Fruit fly (Drosophila melanogaster) whole organism, prepupa: ENCODE measurements around the gene P5CDh2.

Experiments used
- CG10669 ChIP-seq: fragments of 200-800 bp; sonication (Bioruptor generic); optimal IDR thresholded peaks from 3 replicates; lab custom pipeline; 2018; ENCODE audit warnings: missing biosample characterization, mild to moderate bottlenecking, missing genetic modification characterization, moderate library complexity
- CG11294 ChIP-seq: fragments of 200-800 bp; sonication (Bioruptor generic); IDR thresholded peaks from 2 replicates; pipeline ENCODE4 v1.3.6; 2022; ENCODE audit warnings: missing biosample characterization, missing genetic modification characterization
- CG11762 ChIP-seq: fragments of 200-800 bp; sonication (Bioruptor generic); optimal IDR thresholded peaks from 3 replicates; lab custom pipeline; 2016; ENCODE audit warnings: missing biosample characterization, missing genetic modification characterization; ENCODE audit not compliant: insufficient read depth
- CG11902 ChIP-seq: fragments of 200-800 bp; sonication (Bioruptor generic); optimal IDR thresholded peaks from 3 replicates; lab custom pipeline; 2016; ENCODE audit warnings: missing biosample characterization, missing genetic modification characterization
- CG1621 ChIP-seq: fragments of 200-800 bp; sonication (Bioruptor generic); optimal IDR thresholded peaks from 3 replicates; lab custom pipeline; 2018; ENCODE audit warnings: missing biosample characterization, mild to moderate bottlenecking, missing genetic modification characterization
- CG16779 ChIP-seq: fragments of 200-800 bp; sonication (Bioruptor generic); optimal IDR thresholded peaks from 3 replicates; lab custom pipeline; 2017; ENCODE audit warnings: missing biosample characterization, mild to moderate bottlenecking, missing genetic modification characterization
- CG3032 ChIP-seq: fragments of 200-800 bp; optimal IDR thresholded peaks from 2 replicates; lab custom pipeline; 2019; ENCODE audit warnings: missing biosample characterization, mild to moderate bottlenecking, missing genetic modification characterization, moderate library complexity
- CG31627 ChIP-seq: fragments of 200-800 bp; sonication (Bioruptor generic); optimal IDR thresholded peaks from 3 replicates; lab custom pipeline; 2016; ENCODE audit warnings: missing biosample characterization, missing genetic modification characterization
- CG32006 ChIP-seq: fragments of 200-800 bp; sonication (Bioruptor generic); optimal IDR thresholded peaks from 3 replicates; lab custom pipeline; 2017; ENCODE audit warnings: missing biosample characterization, mild to moderate bottlenecking, missing genetic modification characterization
- CG34406 ChIP-seq: fragments of 200-800 bp; sonication (Bioruptor generic); optimal IDR thresholded peaks from 3 replicates; lab custom pipeline; 2016; ENCODE audit warnings: missing biosample characterization, missing genetic modification characterization
- CG3919 ChIP-seq: fragments of 200-800 bp; sonication (Bioruptor generic); optimal IDR thresholded peaks from 3 replicates; lab custom pipeline; 2016; ENCODE audit warnings: missing biosample characterization, missing genetic modification characterization
- CG4318 ChIP-seq: fragments of 200-800 bp; sonication (Bioruptor generic); optimal IDR thresholded peaks from 3 replicates; lab custom pipeline; 2017; ENCODE audit warnings: missing biosample characterization, mild to moderate bottlenecking, missing genetic modification characterization
- CG6163 ChIP-seq: fragments of 200-800 bp; sonication (Bioruptor generic); IDR thresholded peaks from 3 replicates; pipeline ENCODE4 v1.3.6; 2022; ENCODE audit warnings: missing biosample characterization, missing genetic modification characterization
- CG6792 ChIP-seq: fragments of 200-800 bp; sonication (Bioruptor generic); optimal IDR thresholded peaks from 3 replicates; lab custom pipeline; 2016; ENCODE audit warnings: missing biosample characterization, missing genetic modification characterization
- CG6854 ChIP-seq: fragments of 200-800 bp; sonication (Bioruptor generic); optimal IDR thresholded peaks from 2 replicates; lab custom pipeline; 2017; ENCODE audit warnings: missing biosample characterization, mild to moderate bottlenecking, missing genetic modification characterization
- CG7368 ChIP-seq: fragments of 200-800 bp; sonication (Bioruptor generic); optimal IDR thresholded peaks from 3 replicates; lab custom pipeline; 2016; ENCODE audit warnings: missing biosample characterization, missing genetic modification characterization
- CG8319 ChIP-seq: fragments of 200-800 bp; sonication (Bioruptor generic); optimal IDR thresholded peaks from 3 replicates; lab custom pipeline; 2016; ENCODE audit warnings: missing biosample characterization, missing genetic modification characterization
- CG8632 ChIP-seq: fragments of 200-800 bp; sonication (Bioruptor generic); optimal IDR thresholded peaks from 3 replicates; lab custom pipeline; 2016; ENCODE audit warnings: missing biosample characterization, missing genetic modification characterization
- CG9139 ChIP-seq: fragments of 200-800 bp; sonication (Bioruptor generic); optimal IDR thresholded peaks from 3 replicates; lab custom pipeline; 2017; ENCODE audit warnings: missing biosample characterization, mild to moderate bottlenecking, missing genetic modification characterization
- Eip75B ChIP-seq: fragments of 200-800 bp; sonication (Bioruptor generic); optimal IDR thresholded peaks from 3 replicates; lab custom pipeline; 2016; ENCODE audit warnings: missing biosample characterization, missing genetic modification characterization
- Eip78C ChIP-seq: fragments of 200-800 bp; sonication (Bioruptor generic); peaks from one replicate; lab custom pipeline; 2016; ENCODE audit warnings: missing biosample characterization, missing genetic modification characterization
- Eip93F ChIP-seq: fragments of 200-800 bp; sonication (Bioruptor generic); optimal IDR thresholded peaks from 2 replicates; lab custom pipeline; 2016; ENCODE audit warnings: missing biosample characterization, mild to moderate bottlenecking, missing genetic modification characterization
- Ets21C ChIP-seq: fragments of 200-800 bp; sonication (Bioruptor generic); optimal IDR thresholded peaks from 3 replicates; lab custom pipeline; 2016; ENCODE audit warnings: missing biosample characterization, missing genetic modification characterization
- Ets96B ChIP-seq: fragments of 200-800 bp; optimal IDR thresholded peaks from 2 replicates; lab custom pipeline; 2019; ENCODE audit warnings: missing biosample characterization, mild to moderate bottlenecking, missing genetic modification characterization, moderate library complexity
- Gug ChIP-seq: fragments of 200-800 bp; sonication (Bioruptor generic); IDR thresholded peaks from 2 replicates; pipeline ENCODE4 v1.3.6; 2022; ENCODE audit warnings: missing biosample characterization, missing genetic modification characterization
- Hr38 ChIP-seq: sonication (Bioruptor generic); optimal IDR thresholded peaks from 2 replicates; lab custom pipeline; 2016; ENCODE audit warnings: missing biosample characterization, missing genetic modification characterization
- Hr39 ChIP-seq: fragments of 200-800 bp; sonication (Bioruptor generic); optimal IDR thresholded peaks from 2 replicates; lab custom pipeline; 2016; ENCODE audit warnings: missing biosample characterization, missing genetic modification characterization
- Hr4 ChIP-seq: fragments of 200-800 bp; sonication (Bioruptor generic); optimal IDR thresholded peaks from 3 replicates; lab custom pipeline; 2016; ENCODE audit warnings: missing biosample characterization, missing genetic modification characterization
- Lpt ChIP-seq: fragments of 200-800 bp; sonication (Bioruptor generic); optimal IDR thresholded peaks from 3 replicates; lab custom pipeline; 2016; ENCODE audit warnings: missing biosample characterization, missing genetic modification characterization
- OdsH ChIP-seq: fragments of 200-800 bp; sonication (Bioruptor generic); optimal IDR thresholded peaks from 3 replicates; lab custom pipeline; 2016; ENCODE audit warnings: missing biosample characterization, missing genetic modification characterization
- Smox ChIP-seq: fragments of 200-800 bp; sonication (Bioruptor generic); optimal IDR thresholded peaks from 3 replicates; lab custom pipeline; 2016; ENCODE audit warnings: missing biosample characterization, missing genetic modification characterization
- Sox14 ChIP-seq: fragments of 200-800 bp; sonication (Bioruptor generic); optimal IDR thresholded peaks from 3 replicates; lab custom pipeline; 2016; ENCODE audit warnings: missing biosample characterization, missing genetic modification characterization
- achi ChIP-seq: fragments of 200-800 bp; sonication (Bioruptor generic); optimal IDR thresholded peaks from 3 replicates; lab custom pipeline; 2016; ENCODE audit warnings: missing biosample characterization, missing genetic modification characterization
- acj6 ChIP-seq: fragments of 200-800 bp; sonication (Bioruptor generic); optimal IDR thresholded peaks from 3 replicates; lab custom pipeline; 2016; ENCODE audit warnings: missing biosample characterization, missing genetic modification characterization
- cyc ChIP-seq: fragments of 200-800 bp; sonication (Bioruptor generic); optimal IDR thresholded peaks from 3 replicates; lab custom pipeline; 2016; ENCODE audit warnings: missing biosample characterization, missing genetic modification characterization
- dac ChIP-seq: fragments of 200-800 bp; sonication (Bioruptor generic); optimal IDR thresholded peaks from 2 replicates; lab custom pipeline; 2017; ENCODE audit warnings: missing biosample characterization, mild to moderate bottlenecking, missing genetic modification characterization
- eg ChIP-seq: fragments of 200-800 bp; sonication (Bioruptor generic); IDR thresholded peaks from 3 replicates; pipeline ENCODE4 v1.3.6; 2022; ENCODE audit warnings: missing biosample characterization, missing genetic modification characterization
- esn ChIP-seq: fragments of 200-800 bp; sonication (Bioruptor generic); optimal IDR thresholded peaks from 2 replicates; lab custom pipeline; 2016; ENCODE audit warnings: missing biosample characterization, mild to moderate bottlenecking, missing genetic modification characterization, moderate library complexity
- fd59A ChIP-seq: fragments of 200-800 bp; sonication (Bioruptor generic); optimal IDR thresholded peaks from 2 replicates; lab custom pipeline; 2017; ENCODE audit warnings: missing biosample characterization, mild to moderate bottlenecking, missing genetic modification characterization, missing genetic modification reagents
- fd85E ChIP-seq: fragments of 200-800 bp; sonication (Bioruptor generic); optimal IDR thresholded peaks from 3 replicates; lab custom pipeline; 2016; ENCODE audit warnings: missing biosample characterization, missing genetic modification characterization
- fkh ChIP-seq: fragments of 200-800 bp; sonication (Bioruptor generic); optimal IDR thresholded peaks from 3 replicates; lab custom pipeline; 2017; ENCODE audit warnings: missing biosample characterization, mild to moderate bottlenecking, missing genetic modification characterization, moderate library complexity
- lz ChIP-seq: fragments of 200-800 bp; sonication (Bioruptor generic); optimal IDR thresholded peaks from 3 replicates; lab custom pipeline; 2016; ENCODE audit warnings: missing biosample characterization, missing genetic modification characterization
- net ChIP-seq: fragments of 200-800 bp; sonication (Bioruptor generic); optimal IDR thresholded peaks from 3 replicates; lab custom pipeline; 2016; ENCODE audit warnings: missing biosample characterization, missing genetic modification characterization
- pdm3 ChIP-seq: fragments of 200-800 bp; sonication (Bioruptor generic); optimal IDR thresholded peaks from 3 replicates; lab custom pipeline; 2016; ENCODE audit warnings: missing biosample characterization, missing genetic modification characterization
- ss ChIP-seq, 2 experiments: fragments of 200-800 bp; sonication (Bioruptor generic); optimal IDR thresholded peaks; 2 replicates in 1 of 2; 3 replicates in 1 of 2; lab custom pipeline; 2017 to 2018; ENCODE audit warnings: mild to moderate bottlenecking in 2 of 2, missing biosample characterization in 2 of 2, missing genetic modification characterization in 2 of 2, moderate library complexity in 1 of 2
- svp ChIP-seq: fragments of 200-800 bp; sonication (Bioruptor generic); peaks from one replicate; lab custom pipeline; 2016; ENCODE audit warnings: missing biosample characterization, missing genetic modification characterization
- topi ChIP-seq: fragments of 200-800 bp; sonication (Bioruptor generic); optimal IDR thresholded peaks from 3 replicates; lab custom pipeline; 2016; ENCODE audit warnings: missing biosample characterization, missing genetic modification characterization
- vri ChIP-seq: fragments of 200-800 bp; sonication (Bioruptor generic); optimal IDR thresholded peaks from 3 replicates; lab custom pipeline; 2016; ENCODE audit warnings: missing biosample characterization, mild to moderate bottlenecking, missing genetic modification characterization

The P5CDh2 gene

dm6 chr3R:21848987-21849442 is 28.7 kb upstream of the P5CDh2 start (continued):
- TF ChIP-seq cyc (GFP tag; lab: Kevin White, UChicago): peak; percentile 94
- peak; percentile 85 for TF ChIP-seq CG9139 (GFP tag; lab: Kevin White, UChicago)
- peak; percentile 93 for TF ChIP-seq Ets21C (GFP tag; lab: Kevin White, UChicago)
- peak; percentile 95 for TF ChIP-seq pdm3 (GFP tag; lab: Kevin White, UChicago)
- peak; percentile 93 for TF ChIP-seq achi
- peak; percentile 95 for TF ChIP-seq net (GFP tag; lab: Kevin White, UChicago)
- peak; percentile 78 for TF ChIP-seq CG1621 (tag; lab: Kevin White, UChicago)
- peak; percentile 98 for TF ChIP-seq lz (GFP tag; lab: Kevin White, UChicago)
- TF ChIP-seq CG8319 (GFP tag; lab: Kevin White, UChicago): peak; percentile 93
- TF ChIP-seq CG11294 (GFP tag; lab: Robert Waterston, UW): peak; percentile 83
- TF ChIP-seq topi (GFP tag; lab: Kevin White, UChicago): peak; percentile 98
- peak; percentile 24 for TF ChIP-seq fkh
- TF ChIP-seq svp (GFP tag; lab: Kevin White, UChicago): peak; percentile 98
- TF ChIP-seq Hr4 (GFP tag; lab: Kevin White, UChicago): peak; percentile 95

- peak; percentile 37 for TF ChIP-seq lz (GFP tag; lab: Kevin White, UChicago)
- no peak for TF ChIP-seq CG8319 (GFP tag; lab: Kevin White, UChicago)
- TF ChIP-seq CG11762 (GFP tag; lab: Kevin White, UChicago): no peak
- no peak for TF ChIP-seq Eip93F (GFP tag; lab: Kevin White, UChicago)
- TF ChIP-seq topi (GFP tag; lab: Kevin White, UChicago): peak; percentile 10
- TF ChIP-seq Hr4 (GFP tag; lab: Kevin White, UChicago): peak; percentile 65
- TF ChIP-seq CG32006: peak; percentile 73
- peak; percentile 5 for TF ChIP-seq Hr39
- TF ChIP-seq esn: peak; percentile 42
- TF ChIP-seq fd59A: no peak
- no peak for TF ChIP-seq ss (GFP tag; optimal IDR thresholded peaks at IDR 0.05; lab: Kevin White, UChicago)
- 0 out of 2 replicates have a peak, but pooled peaks have one; percentile 48 for TF ChIP-seq Gug (GFP tag; lab: Robert Waterston, UW)
- 0 out of 3 replicates have a peak, but pooled peaks have one; percentile 45 for TF ChIP-seq CG6163 (GFP tag; lab: Robert Waterston, UW)
- peak; percentile 51; the same call in 1 of the 2 replicates for TF ChIP-seq CG11294 (GFP tag; lab: Robert Waterston, UW)
- TF ChIP-seq CG8632 (GFP tag; lab: Kevin White, UChicago): no peak
- no peak for TF ChIP-seq acj6 (GFP tag; lab: Kevin White, UChicago)
- no peak for TF ChIP-seq Ets96B
- no peak for TF ChIP-seq CG1621 (tag; lab: Kevin White, UChicago)
- no peak for TF ChIP-seq vri (GFP tag; lab: Kevin White, UChicago)
- peak; percentile 32 for TF ChIP-seq fkh
- TF ChIP-seq Sox14 (GFP tag; lab: Kevin White, UChicago): peak; percentile 58
- peak; percentile 56 for TF ChIP-seq achi
- peak; percentile 35 for TF ChIP-seq Eip75B (GFP tag; lab: Kevin White, UChicago)
- no peak for TF ChIP-seq CG7368 (GFP tag; lab: Kevin White, UChicago)
- no peak for TF ChIP-seq Lpt (GFP tag; lab: Kevin White, UChicago)
- peak; percentile 71 for TF ChIP-seq svp (GFP tag; lab: Kevin White, UChicago)
- no peak for TF ChIP-seq CG34406 (GFP tag; lab: Kevin White, UChicago)
- peak; percentile 28 for TF ChIP-seq OdsH
- TF ChIP-seq Hr38 (GFP tag; lab: Kevin White, UChicago): no peak
- TF ChIP-seq CG16779 (tag; lab: Kevin White, UChicago): no peak
- no peak for TF ChIP-seq fd85E (GFP tag; lab: Kevin White, UChicago)
- peak; percentile 74 for TF ChIP-seq Eip78C (GFP tag; lab: Kevin White, UChicago)
- TF ChIP-seq cyc (GFP tag; lab: Kevin White, UChicago): no peak
- TF ChIP-seq CG4318 (GFP tag; lab: Kevin White, UChicago): peak; percentile 13
- TF ChIP-seq dac: peak; percentile 9
- TF ChIP-seq CG6792 (GFP tag; lab: Kevin White, UChicago): peak; percentile 11
- TF ChIP-seq Smox (GFP tag; lab: Kevin White, UChicago): no peak
- no peak for TF ChIP-seq Ets21C (GFP tag; lab: Kevin White, UChicago)
- TF ChIP-seq CG3919: no peak
- TF ChIP-seq CG10669 (GFP tag; lab: Kevin White, UChicago): no peak
- TF ChIP-seq eg (GFP tag; lab: Robert Waterston, UW): peak; percentile 60
- peak; percentile 9 for TF ChIP-seq CG3032 (tag; lab: Kevin White, UChicago)
- no peak for TF ChIP-seq CG11902 (GFP tag; lab: Kevin White, UChicago)
- TF ChIP-seq CG31627 (GFP tag; lab: Kevin White, UChicago): peak; percentile 36
- no peak for TF ChIP-seq CG6854 (GFP tag; lab: Kevin White, UChicago)
Observed at dm6 chr3R:21849988-21850460, 27.7 kb upstream of the P5CDh2 start.
